Fruit fly (Drosophila melanogaster) whole organism, prepupa: ENCODE data around the gene CG3407.

ENCODE experiments used
- CG10631 ChIP-seq: fragments of 200-800 bp; sonication (Bioruptor generic); optimal IDR thresholded peaks from 2 replicates; lab custom pipeline; 2016; ENCODE audit warnings: missing biosample characterization, missing genetic modification characterization
- CG10669 ChIP-seq: fragments of 200-800 bp; sonication (Bioruptor generic); optimal IDR thresholded peaks from 3 replicates; lab custom pipeline; 2018; ENCODE audit warnings: missing biosample characterization, mild to moderate bottlenecking, missing genetic modification characterization, moderate library complexity
- CG11294 ChIP-seq: fragments of 200-800 bp; sonication (Bioruptor generic); IDR thresholded peaks from 2 replicates; pipeline ENCODE4 v1.3.6; 2022; ENCODE audit warnings: missing biosample characterization, missing genetic modification characterization
- CG11762 ChIP-seq: fragments of 200-800 bp; sonication (Bioruptor generic); optimal IDR thresholded peaks from 3 replicates; lab custom pipeline; 2016; ENCODE audit warnings: missing biosample characterization, missing genetic modification characterization; ENCODE audit not compliant: insufficient read depth
- CG15336 ChIP-seq: fragments of 200-800 bp; sonication (Bioruptor generic); IDR thresholded peaks from 2 replicates; pipeline ENCODE4 v1.3.6; 2022; ENCODE audit warnings: missing biosample characterization, missing genetic modification characterization
- CG1621 ChIP-seq: fragments of 200-800 bp; sonication (Bioruptor generic); optimal IDR thresholded peaks from 3 replicates; lab custom pipeline; 2018; ENCODE audit warnings: missing biosample characterization, mild to moderate bottlenecking, missing genetic modification characterization
- CG3032 ChIP-seq: fragments of 200-800 bp; optimal IDR thresholded peaks from 2 replicates; lab custom pipeline; 2019; ENCODE audit warnings: missing biosample characterization, mild to moderate bottlenecking, missing genetic modification characterization, moderate library complexity
- CG32006 ChIP-seq: fragments of 200-800 bp; sonication (Bioruptor generic); optimal IDR thresholded peaks from 3 replicates; lab custom pipeline; 2017; ENCODE audit warnings: missing biosample characterization, mild to moderate bottlenecking, missing genetic modification characterization
- CG34406 ChIP-seq: fragments of 200-800 bp; sonication (Bioruptor generic); optimal IDR thresholded peaks from 3 replicates; lab custom pipeline; 2016; ENCODE audit warnings: missing biosample characterization, missing genetic modification characterization
- CG3919 ChIP-seq: fragments of 200-800 bp; sonication (Bioruptor generic); optimal IDR thresholded peaks from 3 replicates; lab custom pipeline; 2016; ENCODE audit warnings: missing biosample characterization, missing genetic modification characterization
- CG6163 ChIP-seq: fragments of 200-800 bp; sonication (Bioruptor generic); IDR thresholded peaks from 3 replicates; pipeline ENCODE4 v1.3.6; 2022; ENCODE audit warnings: missing biosample characterization, missing genetic modification characterization
- CG6276 ChIP-seq: fragments of 200-800 bp; sonication (Bioruptor generic); optimal IDR thresholded peaks from 2 replicates; lab custom pipeline; 2017; ENCODE audit warnings: missing biosample characterization, mild to moderate bottlenecking, missing genetic modification characterization
- CG6792 ChIP-seq: fragments of 200-800 bp; sonication (Bioruptor generic); optimal IDR thresholded peaks from 3 replicates; lab custom pipeline; 2016; ENCODE audit warnings: missing biosample characterization, missing genetic modification characterization
- CG6808 ChIP-seq: fragments of 200-800 bp; sonication (Bioruptor generic); optimal IDR thresholded peaks from 3 replicates; lab custom pipeline; 2017; ENCODE audit warnings: missing biosample characterization, missing genetic modification characterization, mild to moderate bottlenecking, moderate library complexity, missing genetic modification reagents
- CG7368 ChIP-seq: fragments of 200-800 bp; sonication (Bioruptor generic); optimal IDR thresholded peaks from 3 replicates; lab custom pipeline; 2016; ENCODE audit warnings: missing biosample characterization, missing genetic modification characterization
- CG8119 ChIP-seq: fragments of 200-800 bp; sonication (Bioruptor generic); IDR thresholded peaks from 3 replicates; pipeline ENCODE4 v1.3.6; 2022; ENCODE audit warnings: missing biosample characterization, missing genetic modification characterization
- CG8319 ChIP-seq: fragments of 200-800 bp; sonication (Bioruptor generic); optimal IDR thresholded peaks from 3 replicates; lab custom pipeline; 2016; ENCODE audit warnings: missing biosample characterization, missing genetic modification characterization
- CG9139 ChIP-seq: fragments of 200-800 bp; sonication (Bioruptor generic); optimal IDR thresholded peaks from 3 replicates; lab custom pipeline; 2017; ENCODE audit warnings: missing biosample characterization, mild to moderate bottlenecking, missing genetic modification characterization
- Eip75B ChIP-seq: fragments of 200-800 bp; sonication (Bioruptor generic); optimal IDR thresholded peaks from 3 replicates; lab custom pipeline; 2016; ENCODE audit warnings: missing biosample characterization, missing genetic modification characterization
- Eip78C ChIP-seq: fragments of 200-800 bp; sonication (Bioruptor generic); peaks from one replicate; lab custom pipeline; 2016; ENCODE audit warnings: missing biosample characterization, missing genetic modification characterization
- Eip93F ChIP-seq: fragments of 200-800 bp; sonication (Bioruptor generic); optimal IDR thresholded peaks from 2 replicates; lab custom pipeline; 2016; ENCODE audit warnings: missing biosample characterization, mild to moderate bottlenecking, missing genetic modification characterization
- Ets21C ChIP-seq: fragments of 200-800 bp; sonication (Bioruptor generic); optimal IDR thresholded peaks from 3 replicates; lab custom pipeline; 2016; ENCODE audit warnings: missing biosample characterization, missing genetic modification characterization
- Ets96B ChIP-seq: fragments of 200-800 bp; optimal IDR thresholded peaks from 2 replicates; lab custom pipeline; 2019; ENCODE audit warnings: missing biosample characterization, mild to moderate bottlenecking, missing genetic modification characterization, moderate library complexity
- Gug ChIP-seq: fragments of 200-800 bp; sonication (Bioruptor generic); IDR thresholded peaks from 2 replicates; pipeline ENCODE4 v1.3.6; 2022; ENCODE audit warnings: missing biosample characterization, missing genetic modification characterization
- Hr38 ChIP-seq: sonication (Bioruptor generic); optimal IDR thresholded peaks from 2 replicates; lab custom pipeline; 2016; ENCODE audit warnings: missing biosample characterization, missing genetic modification characterization
- Hr4 ChIP-seq: fragments of 200-800 bp; sonication (Bioruptor generic); optimal IDR thresholded peaks from 3 replicates; lab custom pipeline; 2016; ENCODE audit warnings: missing biosample characterization, missing genetic modification characterization
- Lpt ChIP-seq: fragments of 200-800 bp; sonication (Bioruptor generic); optimal IDR thresholded peaks from 3 replicates; lab custom pipeline; 2016; ENCODE audit warnings: missing biosample characterization, missing genetic modification characterization
- Met ChIP-seq: fragments of 200-800 bp; sonication (Bioruptor generic); optimal IDR thresholded peaks from 3 replicates; lab custom pipeline; 2016; ENCODE audit warnings: missing biosample characterization, missing genetic modification characterization
- Smox ChIP-seq: fragments of 200-800 bp; sonication (Bioruptor generic); optimal IDR thresholded peaks from 3 replicates; lab custom pipeline; 2016; ENCODE audit warnings: missing biosample characterization, missing genetic modification characterization
- Sox102F ChIP-seq: fragments of 200-800 bp; sonication (Bioruptor generic); optimal IDR thresholded peaks from 2 replicates; lab custom pipeline; 2016; ENCODE audit warnings: missing biosample characterization, mild to moderate bottlenecking, missing genetic modification characterization
- Sox14 ChIP-seq: fragments of 200-800 bp; sonication (Bioruptor generic); optimal IDR thresholded peaks from 3 replicates; lab custom pipeline; 2016; ENCODE audit warnings: missing biosample characterization, missing genetic modification characterization
- Sox15 ChIP-seq: fragments of 200-800 bp; sonication (Bioruptor generic); optimal IDR thresholded peaks from 3 replicates; lab custom pipeline; 2016; ENCODE audit warnings: missing biosample characterization, missing genetic modification characterization
- achi ChIP-seq: fragments of 200-800 bp; sonication (Bioruptor generic); optimal IDR thresholded peaks from 3 replicates; lab custom pipeline; 2016; ENCODE audit warnings: missing biosample characterization, missing genetic modification characterization
- acj6 ChIP-seq: fragments of 200-800 bp; sonication (Bioruptor generic); optimal IDR thresholded peaks from 3 replicates; lab custom pipeline; 2016; ENCODE audit warnings: missing biosample characterization, missing genetic modification characterization
- cyc ChIP-seq: fragments of 200-800 bp; sonication (Bioruptor generic); optimal IDR thresholded peaks from 3 replicates; lab custom pipeline; 2016; ENCODE audit warnings: missing biosample characterization, missing genetic modification characterization
- dac ChIP-seq: fragments of 200-800 bp; sonication (Bioruptor generic); optimal IDR thresholded peaks from 2 replicates; lab custom pipeline; 2017; ENCODE audit warnings: missing biosample characterization, mild to moderate bottlenecking, missing genetic modification characterization
- dsx ChIP-seq: fragments of 200-800 bp; optimal IDR thresholded peaks from 3 replicates; lab custom pipeline; 2019; ENCODE audit warnings: missing biosample characterization, mild to moderate bottlenecking, missing genetic modification characterization, moderate library complexity; ENCODE audit not compliant: poor library complexity, severe bottlenecking
- eg ChIP-seq: fragments of 200-800 bp; sonication (Bioruptor generic); IDR thresholded peaks from 3 replicates; pipeline ENCODE4 v1.3.6; 2022; ENCODE audit warnings: missing biosample characterization, missing genetic modification characterization
- esn ChIP-seq: fragments of 200-800 bp; sonication (Bioruptor generic); optimal IDR thresholded peaks from 2 replicates; lab custom pipeline; 2016; ENCODE audit warnings: missing biosample characterization, mild to moderate bottlenecking, missing genetic modification characterization, moderate library complexity
- fd59A ChIP-seq: fragments of 200-800 bp; sonication (Bioruptor generic); optimal IDR thresholded peaks from 2 replicates; lab custom pipeline; 2017; ENCODE audit warnings: missing biosample characterization, mild to moderate bottlenecking, missing genetic modification characterization, missing genetic modification reagents
- fkh ChIP-seq: fragments of 200-800 bp; sonication (Bioruptor generic); optimal IDR thresholded peaks from 3 replicates; lab custom pipeline; 2017; ENCODE audit warnings: missing biosample characterization, mild to moderate bottlenecking, missing genetic modification characterization, moderate library complexity
- lz ChIP-seq: fragments of 200-800 bp; sonication (Bioruptor generic); optimal IDR thresholded peaks from 3 replicates; lab custom pipeline; 2016; ENCODE audit warnings: missing biosample characterization, missing genetic modification characterization
- net ChIP-seq: fragments of 200-800 bp; sonication (Bioruptor generic); optimal IDR thresholded peaks from 3 replicates; lab custom pipeline; 2016; ENCODE audit warnings: missing biosample characterization, missing genetic modification characterization
- pdm3 ChIP-seq: fragments of 200-800 bp; sonication (Bioruptor generic); optimal IDR thresholded peaks from 3 replicates; lab custom pipeline; 2016; ENCODE audit warnings: missing biosample characterization, missing genetic modification characterization
- salr ChIP-seq, 2 experiments: fragments of 200-800 bp; sonication (Bioruptor generic); optimal IDR thresholded peaks; 3 replicates each; lab custom pipeline; 2016 to 2018; ENCODE audit warnings: missing biosample characterization in 2 of 2, missing genetic modification characterization in 2 of 2, mild to moderate bottlenecking in 1 of 2
- topi ChIP-seq: fragments of 200-800 bp; sonication (Bioruptor generic); optimal IDR thresholded peaks from 3 replicates; lab custom pipeline; 2016; ENCODE audit warnings: missing biosample characterization, missing genetic modification characterization
- vri ChIP-seq: fragments of 200-800 bp; sonication (Bioruptor generic); optimal IDR thresholded peaks from 3 replicates; lab custom pipeline; 2016; ENCODE audit warnings: missing biosample characterization, mild to moderate bottlenecking, missing genetic modification characterization

CG3407 gene

DNA sequence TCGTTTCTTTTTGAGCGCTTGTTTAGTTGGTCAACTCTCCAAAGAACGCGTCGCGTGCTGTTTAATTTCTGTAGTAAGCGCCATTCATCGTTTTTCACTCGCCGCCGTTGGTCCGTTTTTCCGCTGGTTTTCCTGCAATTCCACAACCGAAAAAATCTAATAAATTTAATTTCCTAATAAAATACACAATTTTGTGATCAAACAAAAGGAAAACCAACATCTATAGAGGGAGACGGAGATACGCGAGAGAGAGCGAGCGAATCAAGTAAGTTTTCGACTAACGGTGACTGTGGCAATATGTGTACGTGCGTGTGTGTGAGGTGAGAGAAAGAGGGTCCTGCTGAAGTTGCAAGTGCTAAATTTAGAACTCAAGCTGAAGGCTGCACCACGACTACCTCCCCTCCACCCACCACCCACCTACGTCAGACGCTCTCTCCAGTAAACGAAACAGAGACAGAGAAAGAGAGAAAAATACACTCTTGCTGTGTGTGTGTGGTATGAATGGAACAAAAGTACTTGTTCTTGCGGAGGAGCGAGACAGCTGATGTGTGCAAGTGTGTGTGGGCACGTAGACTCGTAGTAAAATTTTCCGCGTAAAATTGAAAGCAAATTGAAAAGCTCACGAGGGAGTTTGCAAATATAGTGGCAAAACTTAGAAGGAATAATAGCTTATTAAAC, 9.6 kb downstream of the CG3407 start, which contains the start of gene Reph (continued):
- TF ChIP-seq Eip75B (GFP tag; lab: Kevin White, UChicago) (no peak), CG8319 (GFP tag; lab: Kevin White, UChicago) (no peak), CG11762 (GFP tag; lab: Kevin White, UChicago) (no peak), Eip93F (GFP tag; lab: Kevin White, UChicago) (no peak), acj6 (GFP tag; lab: Kevin White, UChicago) (no peak), Sox15 (GFP tag; lab: Kevin White, UChicago) (no peak), Ets96B (no peak), vri (GFP tag; lab: Kevin White, UChicago) (no peak), cyc (no peak), CG1621 (peak; percentile 24), CG10669 (GFP tag; lab: Kevin White, UChicago) (peak; percentile 15), CG3919 (no peak), salr (GFP tag; optimal IDR thresholded peaks at IDR 0.05; lab: Kevin White, UChicago) (peak in 1 of 2 experiments; percentile 39), Hr38 (no peak)

DNA sequence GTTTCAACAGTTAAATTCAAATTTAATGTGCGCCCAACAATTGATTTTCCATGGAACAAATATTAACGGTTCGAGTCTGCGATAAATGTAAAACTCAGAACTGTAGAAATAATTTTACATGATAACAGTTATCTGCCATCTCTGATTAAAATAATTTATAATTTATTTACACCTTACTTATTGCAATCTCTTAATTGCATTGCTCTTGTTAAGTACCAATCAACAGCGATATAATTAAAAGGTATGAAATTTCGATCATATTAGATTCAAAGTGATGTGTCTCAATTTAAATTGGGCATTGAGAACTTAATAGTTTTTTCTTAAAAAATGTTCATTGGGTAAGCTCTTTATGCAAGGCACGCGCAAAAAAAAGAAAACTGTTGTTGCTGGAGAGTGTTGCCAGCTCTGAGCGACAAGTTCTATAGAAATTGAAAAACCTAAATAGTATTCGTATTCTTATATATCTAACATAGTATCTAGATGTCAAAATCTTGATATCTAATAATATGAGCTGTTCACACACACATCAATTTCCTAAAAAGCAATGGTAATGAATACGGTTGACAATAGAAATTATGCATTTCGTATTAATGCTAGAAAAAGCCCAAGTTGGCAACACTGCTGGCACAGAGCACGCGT, 10.3 kb downstream of the CG3407 start:
- TF ChIP-seq net (GFP tag; lab: Kevin White, UChicago) (no peak), Sox15 (GFP tag; lab: Kevin White, UChicago) (peak; percentile 39), CG3919 (peak; percentile 7), vri (GFP tag; lab: Kevin White, UChicago) (peak; percentile 13), CG6792 (GFP tag; lab: Kevin White, UChicago) (no peak), achi (GFP tag; lab: Kevin White, UChicago) (peak; percentile 66), CG6276 (peak; percentile 57), CG8319 (GFP tag; lab: Kevin White, UChicago) (peak; percentile 34), CG6808 (peak; percentile 55), Ets21C (GFP tag; lab: Kevin White, UChicago) (peak; percentile 19), CG34406 (GFP tag; lab: Kevin White, UChicago) (no peak), Sox14 (GFP tag; lab: Kevin White, UChicago) (peak; percentile 31), dac (GFP tag; lab: Kevin White, UChicago) (peak; percentile 65), esn (GFP tag; lab: Kevin White, UChicago) (peak; percentile 81), Met (GFP tag; lab: Kevin White, UChicago) (no peak), cyc (peak; percentile 53), CG10631 (GFP tag; lab: Kevin White, UChicago) (peak; percentile 65), fkh (no peak), CG7368 (GFP tag; lab: Kevin White, UChicago) (no peak), topi (GFP tag; lab: Kevin White, UChicago) (peak; percentile 47), CG11294 (peak; percentile 31; the same call in 1 of the 2 replicates), CG6163 (GFP tag; lab: Robert Waterston, UW) (peak; percentile 90), acj6 (GFP tag; lab: Kevin White, UChicago) (peak; percentile 76), CG3032 (tag; lab: Kevin White, UChicago) (peak; percentile 73), CG15336 (GFP tag; lab: Robert Waterston, UW) (peak; percentile 82), lz (GFP tag; lab: Kevin White, UChicago) (peak; percentile 75), CG11762 (GFP tag; lab: Kevin White, UChicago) (no peak), eg (GFP tag; lab: Robert Waterston, UW) (peak; percentile 90), Hr4 (peak; percentile 22), CG9139 (GFP tag; lab: Kevin White, UChicago) (no peak), CG8119 (peak; percentile 87), Smox (peak; percentile 26), Sox102F (GFP tag; lab: Kevin White, UChicago) (peak; percentile 31), Ets96B (peak; percentile 74), fd59A (GFP tag; lab: Kevin White, UChicago) (peak; percentile 42), CG32006 (peak; percentile 79), dsx (GFP tag; lab: Kevin White, UChicago) (peak; percentile 53), CG1621 (no peak), Lpt (GFP tag; lab: Kevin White, UChicago) (peak; percentile 59), Eip78C (GFP tag; lab: Kevin White, UChicago) (peak; percentile 89), pdm3 (peak; percentile 87), Gug (peak; percentile 56)
